Worm (Caenorhabditis elegans) whole organism, L3 larva: ENCODE data around the gene tnt-3.

Experiments
- aly-2 ChIP-seq: fragments of 150-350 bp; optimal IDR thresholded peaks from 2 replicates; lab custom pipeline; 2014; ENCODE audit warnings: missing biosample characterization, missing genetic modification characterization
- ama-1 ChIP-seq: fragments of 150-350 bp; optimal IDR thresholded peaks from 2 replicates; lab custom pipeline; 2018
- nhr-12 ChIP-seq: fragments of 150-350 bp; optimal IDR thresholded peaks from 2 replicates; lab custom pipeline; 2014; ENCODE audit warnings: missing biosample characterization, missing genetic modification characterization
- nhr-25 ChIP-seq: sonication (generic microtip); optimal IDR thresholded peaks from 2 replicates; lab custom pipeline; 2017; ENCODE audit warnings: missing biosample characterization, missing genetic modification characterization
- nhr-77 ChIP-seq: fragments of 150-350 bp; optimal IDR thresholded peaks from 2 replicates; lab custom pipeline; 2014; ENCODE audit warnings: missing biosample characterization, missing genetic modification characterization
- pha-4 ChIP-seq: fragments of 150-350 bp; optimal IDR thresholded peaks from 2 replicates; lab custom pipeline; 2014; ENCODE audit warnings: missing biosample characterization, missing genetic modification reagents, missing genetic modification characterization
- unc-39 ChIP-seq: sonication (generic microtip); optimal IDR thresholded peaks from 4 replicates; lab custom pipeline; 2017; ENCODE audit warnings: missing biosample characterization, missing genetic modification characterization
- ztf-4 ChIP-seq: fragments of 150-350 bp; optimal IDR thresholded peaks from 2 replicates; lab custom pipeline; 2014; ENCODE audit warnings: missing biosample characterization, missing genetic modification characterization

- TF ChIP-seq ama-1 (lab: Kevin White, UChicago) (no peak), aly-2 (tag; lab: Kevin White, UChicago) (no peak), ztf-4 (no peak), nhr-12 (tag; lab: Kevin White, UChicago) (no peak), nhr-25 (tag; lab: Kevin White, UChicago) (no peak), pha-4 (tag; lab: Kevin White, UChicago) (no peak), nhr-77 (tag; lab: Kevin White, UChicago) (no peak), unc-39 (tag; lab: Kevin White, UChicago) (no peak)
These were observed 13.3 kb upstream of the tnt-3 start, which contains the start of gene sfxn-2 for ce11 chrX:7958203-7958602.
